Worm (Caenorhabditis elegans) whole organism, L2 larva: ENCODE measurements around the gene gcy-1.

ENCODE experiments used
- F13H6.1 ChIP-seq: sonication (generic microtip); optimal IDR thresholded peaks from 2 replicates; lab custom pipeline; 2016; ENCODE audit warnings: missing genetic modification characterization, missing compliant biosample characterization
- R02D3.7 ChIP-seq: fragments of 150-350 bp; optimal IDR thresholded peaks from 2 replicates; lab custom pipeline; 2014; ENCODE audit warnings: missing biosample characterization, missing genetic modification characterization
- alr-1 ChIP-seq: fragments of 150-350 bp; optimal IDR thresholded peaks from 2 replicates; lab custom pipeline; 2014; ENCODE audit warnings: missing biosample characterization, missing genetic modification characterization
- aly-2 ChIP-seq: fragments of 150-350 bp; optimal IDR thresholded peaks from 2 replicates; lab custom pipeline; 2014; ENCODE audit warnings: missing biosample characterization, missing genetic modification characterization
- blmp-1 ChIP-seq: sonication (generic microtip); optimal IDR thresholded peaks from 2 replicates; lab custom pipeline; 2017; ENCODE audit warnings: missing genetic modification characterization, mild to moderate bottlenecking, missing compliant biosample characterization, antibody characterized with exemption, moderate library complexity; ENCODE audit not compliant: insufficient read depth
- ceh-16 ChIP-seq: fragments of 150-350 bp; optimal IDR thresholded peaks from 2 replicates; lab custom pipeline; 2014; ENCODE audit warnings: missing biosample characterization, missing genetic modification characterization
- ceh-82 ChIP-seq: fragments of 150-350 bp; optimal IDR thresholded peaks from 2 replicates; lab custom pipeline; 2014; ENCODE audit warnings: missing biosample characterization, missing genetic modification characterization
- crh-2 ChIP-seq: sonication (generic microtip); optimal IDR thresholded peaks from 2 replicates; lab custom pipeline; 2017; ENCODE audit warnings: missing biosample characterization, missing genetic modification characterization
- dmd-4 ChIP-seq: sonication (generic microtip); optimal IDR thresholded peaks from 2 replicates; lab custom pipeline; 2017; ENCODE audit warnings: missing biosample characterization, missing genetic modification characterization
- egl-27 ChIP-seq: sonication (generic microtip); optimal IDR thresholded peaks from 3 replicates; lab custom pipeline; 2017; ENCODE audit warnings: missing biosample characterization, missing genetic modification reagents, missing genetic modification characterization
- elt-1 ChIP-seq: fragments of 150-350 bp; optimal IDR thresholded peaks from 2 replicates; lab custom pipeline; 2014; ENCODE audit warnings: missing biosample characterization, missing genetic modification characterization
- elt-3 ChIP-seq: sonication (generic microtip); optimal IDR thresholded peaks from 2 replicates; lab custom pipeline; 2017; ENCODE audit warnings: missing biosample characterization, missing genetic modification characterization
- fos-1 ChIP-seq: fragments of 150-350 bp; optimal IDR thresholded peaks from 2 replicates; lab custom pipeline; 2014; ENCODE audit warnings: missing biosample characterization, missing genetic modification characterization
- gmeb-1 ChIP-seq: fragments of 150-350 bp; optimal IDR thresholded peaks from 2 replicates; lab custom pipeline; 2014; ENCODE audit warnings: missing biosample characterization, missing genetic modification characterization
- lin-11 ChIP-seq: fragments of 150-350 bp; sonication (generic microtip); optimal IDR thresholded peaks from 2 replicates; lab custom pipeline; 2014; ENCODE audit warnings: missing biosample characterization, missing genetic modification characterization, inconsistent platforms, mixed read lengths
- lin-39 ChIP-seq: fragments of 150-350 bp; optimal IDR thresholded peaks from 2 replicates; lab custom pipeline; 2014; ENCODE audit warnings: missing biosample characterization, missing genetic modification reagents, missing genetic modification characterization
- lsy-2 ChIP-seq, 2 experiments: fragments of 150-350 bp in 1 of 2; sonication (generic microtip) in 1 of 2; optimal IDR thresholded peaks; 2 replicates each; lab custom pipeline; 2014 to 2017; ENCODE audit warnings: missing biosample characterization in 2 of 2, missing genetic modification characterization in 2 of 2
- mab-5 ChIP-seq: fragments of 150-350 bp; optimal IDR thresholded peaks from 2 replicates; lab custom pipeline; 2014; ENCODE audit warnings: missing biosample characterization, missing genetic modification characterization
- mbf-1 ChIP-seq: sonication (generic microtip); optimal IDR thresholded peaks from 2 replicates; lab custom pipeline; 2017; ENCODE audit warnings: missing biosample characterization, missing genetic modification characterization
- mdl-1 ChIP-seq, 2 experiments: fragments of 150-350 bp in 1 of 2; sonication (generic microtip) in 1 of 2; optimal IDR thresholded peaks; 2 replicates each; lab custom pipeline; 2017; ENCODE audit warnings: missing biosample characterization in 2 of 2, missing genetic modification characterization in 2 of 2
- nhr-10 ChIP-seq: sonication (generic microtip); optimal IDR thresholded peaks from 2 replicates; lab custom pipeline; 2017; ENCODE audit warnings: missing biosample characterization, missing genetic modification characterization
- nhr-11 ChIP-seq: fragments of 150-350 bp; optimal IDR thresholded peaks from 2 replicates; lab custom pipeline; 2014; ENCODE audit warnings: missing biosample characterization, missing genetic modification characterization
- nhr-129 ChIP-seq: fragments of 150-350 bp; optimal IDR thresholded peaks from 2 replicates; lab custom pipeline; 2014; ENCODE audit warnings: missing biosample characterization, missing genetic modification characterization
- nhr-21 ChIP-seq: fragments of 150-350 bp; optimal IDR thresholded peaks from 2 replicates; lab custom pipeline; 2014; ENCODE audit warnings: missing biosample characterization, missing genetic modification characterization
- nhr-23 ChIP-seq: fragments of 150-350 bp; optimal IDR thresholded peaks from 2 replicates; lab custom pipeline; 2014; ENCODE audit warnings: missing biosample characterization, missing genetic modification reagents, missing genetic modification characterization
- nhr-237 ChIP-seq: fragments of 150-350 bp; optimal IDR thresholded peaks from 2 replicates; lab custom pipeline; 2014; ENCODE audit warnings: missing biosample characterization, missing genetic modification characterization
- nhr-25 ChIP-seq: fragments of 150-350 bp; sonication (generic microtip); optimal IDR thresholded peaks from 3 replicates; lab custom pipeline; 2014; ENCODE audit warnings: missing biosample characterization, missing genetic modification characterization
- nhr-6 ChIP-seq: fragments of 150-350 bp; optimal IDR thresholded peaks from 2 replicates; lab custom pipeline; 2014; ENCODE audit warnings: missing biosample characterization, missing genetic modification characterization
- nhr-77 ChIP-seq: fragments of 150-350 bp; optimal IDR thresholded peaks from 2 replicates; lab custom pipeline; 2014; ENCODE audit warnings: missing biosample characterization, missing genetic modification characterization
- peb-1 ChIP-seq: fragments of 150-350 bp; optimal IDR thresholded peaks from 2 replicates; lab custom pipeline; 2014; ENCODE audit warnings: missing biosample characterization, missing genetic modification characterization
- sem-4 ChIP-seq: fragments of 150-350 bp; optimal IDR thresholded peaks from 2 replicates; lab custom pipeline; 2014; ENCODE audit warnings: missing biosample characterization, missing genetic modification reagents, missing genetic modification characterization
- skn-1 ChIP-seq: sonication (generic microtip); optimal IDR thresholded peaks from 2 replicates; lab custom pipeline; 2017; ENCODE audit warnings: missing biosample characterization, missing genetic modification characterization
- sma-3 ChIP-seq: sonication (generic microtip); optimal IDR thresholded peaks from 2 replicates; lab custom pipeline; 2016; ENCODE audit warnings: missing genetic modification reagents, missing genetic modification characterization, missing compliant biosample characterization
- sma-9 ChIP-seq, 2 experiments: fragments of 150-350 bp in 1 of 2; sonication (generic microtip) in 1 of 2; optimal IDR thresholded peaks; 2 replicates each; lab custom pipeline; 2014 to 2016; ENCODE audit warnings: missing genetic modification characterization in 2 of 2, mild to moderate bottlenecking in 1 of 2, missing biosample characterization in 1 of 2, missing compliant biosample characterization in 1 of 2, missing genetic modification reagents in 1 of 2, moderate library complexity in 1 of 2
- snpc-4 ChIP-seq: fragments of 150-350 bp; optimal IDR thresholded peaks from 2 replicates; lab custom pipeline; 2014; ENCODE audit warnings: missing biosample characterization, missing genetic modification characterization
- unc-55 ChIP-seq: fragments of 150-350 bp; sonication (generic microtip); optimal IDR thresholded peaks from 3 replicates; lab custom pipeline; 2014; ENCODE audit warnings: missing biosample characterization, missing genetic modification reagents, missing genetic modification characterization
- unc-62 ChIP-seq: fragments of 150-350 bp; optimal IDR thresholded peaks from 2 replicates; lab custom pipeline; 2014; ENCODE audit warnings: missing biosample characterization, missing genetic modification reagents, missing genetic modification characterization
- zag-1 ChIP-seq: fragments of 150-350 bp; optimal IDR thresholded peaks from 2 replicates; lab custom pipeline; 2014; ENCODE audit warnings: missing biosample characterization, missing genetic modification characterization
- ztf-1 ChIP-seq: fragments of 200-800 bp; sonication (Bioruptor generic); conservative IDR thresholded peaks from 2 replicates; pipeline ENCODE4 v1.3.6; 2022; ENCODE audit warnings: missing genetic modification characterization, missing compliant biosample characterization
- ztf-11 ChIP-seq: sonication (generic microtip); optimal IDR thresholded peaks from 2 replicates; lab custom pipeline; 2017; ENCODE audit warnings: missing biosample characterization, missing genetic modification characterization

gcy-1 gene

ce11 chrII:9540723-9541122, 24.0 kb upstream of the gcy-1 start, which contains the start of gene sra-3:
Gene sra-3 (minus strand): TSS chrII:9540823.
- no peak for TF ChIP-seq aly-2 (tag; lab: Kevin White, UChicago)
- TF ChIP-seq fos-1 (tag; lab: Kevin White, UChicago) = no peak
- TF ChIP-seq nhr-129 (tag; lab: Kevin White, UChicago) = no peak
- TF ChIP-seq mbf-1 = no peak
- no peak for TF ChIP-seq R02D3.7 (tag; lab: Kevin White, UChicago)
- TF ChIP-seq sma-3 (GFP tag; lab: Kevin White, UChicago) = no peak
- TF ChIP-seq lin-39 (tag; lab: Kevin White, UChicago) = no peak
- no peak for TF ChIP-seq unc-55 (GFP tag; lab: Kevin White, UChicago)
- no peak for TF ChIP-seq alr-1 (tag; lab: Kevin White, UChicago)
- TF ChIP-seq blmp-1 (tag; lab: Kevin White, UChicago) = no peak
- TF ChIP-seq nhr-21 (tag; lab: Kevin White, UChicago) = no peak
- no peak for TF ChIP-seq sma-9 (GFP tag; optimal IDR thresholded peaks at IDR 0.05; lab: Kevin White, UChicago)
- no peak for TF ChIP-seq sma-9 (tag; optimal IDR thresholded peaks at IDR 0.05; lab: Kevin White, UChicago)
- no peak for TF ChIP-seq snpc-4 (tag; lab: Kevin White, UChicago)
- TF ChIP-seq nhr-23 (tag; lab: Kevin White, UChicago) = no peak
- TF ChIP-seq nhr-11 (tag; lab: Kevin White, UChicago) = no peak

ce11 chrII:9537429-9537828, 20.7 kb upstream of the gcy-1 start, which contains the start of gene sra-8:
Gene sra-8 (plus strand): TSS chrII:9537729.
- TF ChIP-seq egl-27 (tag; lab: Kevin White, UChicago) (no peak), lin-39 (tag; lab: Kevin White, UChicago) (no peak), fos-1 (tag; lab: Kevin White, UChicago) (no peak), blmp-1 (tag; lab: Kevin White, UChicago) (no peak), sem-4 (tag; lab: Kevin White, UChicago) (no peak), nhr-11 (tag; lab: Kevin White, UChicago) (no peak), lsy-2 (tag; optimal IDR thresholded peaks at IDR 0.05; lab: Kevin White, UChicago) (no peak), snpc-4 (tag; lab: Kevin White, UChicago) (no peak), peb-1 (tag; lab: Kevin White, UChicago) (no peak), lin-11 (tag; lab: Kevin White, UChicago) (no peak), gmeb-1 (tag; lab: Kevin White, UChicago) (no peak), mab-5 (no peak), elt-3 (tag; lab: Kevin White, UChicago) (no peak)

- no peak for TF ChIP-seq zag-1 (tag; lab: Kevin White, UChicago)
- TF ChIP-seq nhr-77 (tag; lab: Kevin White, UChicago) = no peak
- TF ChIP-seq nhr-237 (tag; lab: Kevin White, UChicago) = no peak
- TF ChIP-seq R02D3.7 (tag; lab: Kevin White, UChicago) = no peak
- no peak for TF ChIP-seq ztf-11 (tag; lab: Kevin White, UChicago)
- no peak for TF ChIP-seq ceh-16 (tag; lab: Kevin White, UChicago)
- no peak for TF ChIP-seq mbf-1
- no peak for TF ChIP-seq ztf-1 (GFP tag; lab: Robert Waterston, UW)
- TF ChIP-seq sma-3 (GFP tag; lab: Kevin White, UChicago) = no peak
- TF ChIP-seq mdl-1 (tag; optimal IDR thresholded peaks at IDR 0.05; lab: Kevin White, UChicago) = no peak
- TF ChIP-seq lin-11 (tag; lab: Kevin White, UChicago) = no peak
- no peak for TF ChIP-seq nhr-23 (tag; lab: Kevin White, UChicago)
- TF ChIP-seq alr-1 (tag; lab: Kevin White, UChicago) = no peak
- TF ChIP-seq nhr-11 (tag; lab: Kevin White, UChicago) = no peak
- no peak for TF ChIP-seq nhr-10
- TF ChIP-seq F13H6.1 = no peak
- no peak for TF ChIP-seq nhr-25 (tag; lab: Kevin White, UChicago)
- no peak for TF ChIP-seq elt-1 (tag; lab: Kevin White, UChicago)
- no peak for TF ChIP-seq sem-4 (tag; lab: Kevin White, UChicago)
- no peak for TF ChIP-seq unc-62
Observed at ce11 chrII:9532011-9532410, 15.3 kb upstream of the gcy-1 start, which contains the start of gene sra-9. Gene sra-9 (plus strand): TSS chrII:9532311.

ce11 chrII:9528480-9528879, 11.7 kb upstream of the gcy-1 start, which contains the start of gene sra-2:
Gene sra-2 (plus strand): TSS chrII:9528780.
- TF ChIP-seq skn-1 (tag; lab: Kevin White, UChicago) (no peak), blmp-1 (tag; lab: Kevin White, UChicago) (no peak), alr-1 (tag; lab: Kevin White, UChicago) (no peak), fos-1 (tag; lab: Kevin White, UChicago) (no peak), lin-11 (tag; lab: Kevin White, UChicago) (no peak), dmd-4 (tag; lab: Kevin White, UChicago) (no peak), lsy-2 (tag; optimal IDR thresholded peaks at IDR 0.05; lab: Kevin White, UChicago) (no peak), unc-55 (GFP tag; lab: Kevin White, UChicago) (no peak), nhr-6 (tag; lab: Kevin White, UChicago) (no peak), ceh-82 (no peak), crh-2 (tag; lab: Kevin White, UChicago) (no peak), R02D3.7 (tag; lab: Kevin White, UChicago) (no peak), nhr-25 (tag; lab: Kevin White, UChicago) (no peak), zag-1 (tag; lab: Kevin White, UChicago) (no peak), ztf-11 (tag; lab: Kevin White, UChicago) (no peak), nhr-129 (tag; lab: Kevin White, UChicago) (no peak)
